Fruit fly (Drosophila melanogaster) whole organism, embryonic: Measurements from ENCODE around the gene GAPsec.

Source experiments
- CG10431 ChIP-seq: fragments of 200-800 bp; sonication (Bioruptor generic); optimal IDR thresholded peaks from 3 replicates; lab custom pipeline; 2018; ENCODE audit warnings: missing biosample characterization, mild to moderate bottlenecking, missing genetic modification characterization
- CG11247 ChIP-seq: fragments of 200-800 bp; sonication (Bioruptor generic); IDR thresholded peaks from 2 replicates; pipeline ENCODE4 v1.3.6; 2022; ENCODE audit warnings: missing biosample characterization, missing genetic modification characterization
- CG11695 ChIP-seq: fragments of 200-800 bp; sonication (Bioruptor generic); IDR thresholded peaks from 3 replicates; pipeline ENCODE4 v1.3.6; 2022; ENCODE audit warnings: missing biosample characterization, missing genetic modification characterization
- CG14441 ChIP-seq: fragments of 200-800 bp; sonication (Bioruptor generic); IDR thresholded peaks from 2 replicates; pipeline ENCODE4 v1.3.6; 2022; ENCODE audit warnings: missing biosample characterization, missing genetic modification characterization
- CG1647 ChIP-seq: fragments of 200-800 bp; sonication (Bioruptor generic); optimal IDR thresholded peaks from 3 replicates; lab custom pipeline; 2016; ENCODE audit warnings: missing biosample characterization, missing genetic modification characterization
- CG16779 ChIP-seq: fragments of 200-800 bp; sonication (Bioruptor generic); IDR thresholded peaks from 2 replicates; pipeline ENCODE4 v1.3.6; 2022; ENCODE audit warnings: missing biosample characterization, missing genetic modification characterization
- CG16815 ChIP-seq: fragments of 200-800 bp; sonication (Bioruptor generic); optimal IDR thresholded peaks from 3 replicates; lab custom pipeline; 2017; ENCODE audit warnings: missing biosample characterization, mild to moderate bottlenecking, missing genetic modification characterization
- CG18476 ChIP-seq: fragments of 200-800 bp; sonication (Bioruptor generic); optimal IDR thresholded peaks from 2 replicates; lab custom pipeline; 2016; ENCODE audit warnings: missing biosample characterization, mild to moderate bottlenecking, missing genetic modification characterization
- CG2116 ChIP-seq: fragments of 200-800 bp; sonication (Bioruptor generic); optimal IDR thresholded peaks from 3 replicates; lab custom pipeline; 2018; ENCODE audit warnings: missing biosample characterization, mild to moderate bottlenecking, missing genetic modification characterization
- CG2202 ChIP-seq: fragments of 200-800 bp; sonication (Bioruptor generic); optimal IDR thresholded peaks from 2 replicates; lab custom pipeline; 2018; ENCODE audit warnings: missing biosample characterization, mild to moderate bottlenecking, missing genetic modification characterization
- CG2875 ChIP-seq: fragments of 200-800 bp; sonication (Bioruptor generic); optimal IDR thresholded peaks from 2 replicates; lab custom pipeline; 2017; ENCODE audit warnings: missing biosample characterization, mild to moderate bottlenecking, missing genetic modification characterization, missing genetic modification reagents
- CG30403 ChIP-seq: fragments of 200-800 bp; sonication (Bioruptor generic); optimal IDR thresholded peaks from 3 replicates; lab custom pipeline; 2016; ENCODE audit warnings: missing biosample characterization, missing genetic modification characterization
- CG3163 ChIP-seq: fragments of 200-800 bp; sonication (Bioruptor generic); optimal IDR thresholded peaks from 3 replicates; lab custom pipeline; 2016; ENCODE audit warnings: missing biosample characterization, missing genetic modification characterization
- CG5180 ChIP-seq: fragments of 200-800 bp; sonication (Bioruptor generic); optimal IDR thresholded peaks from 3 replicates; lab custom pipeline; 2017; ENCODE audit warnings: missing biosample characterization, missing genetic modification characterization, mild to moderate bottlenecking, moderate library complexity, missing genetic modification reagents
- CG6175 ChIP-seq: fragments of 200-800 bp; sonication (Bioruptor generic); IDR thresholded peaks from 3 replicates; pipeline ENCODE4 v1.3.6; 2022; ENCODE audit warnings: missing biosample characterization, missing genetic modification characterization
- CG6765 ChIP-seq: fragments of 200-800 bp; sonication (Bioruptor generic); optimal IDR thresholded peaks from 3 replicates; lab custom pipeline; 2017; ENCODE audit warnings: missing biosample characterization, mild to moderate bottlenecking, missing genetic modification characterization
- CG6854 ChIP-seq: fragments of 200-800 bp; sonication (Bioruptor generic); optimal IDR thresholded peaks from 3 replicates; lab custom pipeline; 2017; ENCODE audit warnings: missing biosample characterization, mild to moderate bottlenecking, missing genetic modification characterization
- CG7928 ChIP-seq: fragments of 200-800 bp; sonication (Bioruptor generic); optimal IDR thresholded peaks from 2 replicates; lab custom pipeline; 2017; ENCODE audit warnings: missing biosample characterization, mild to moderate bottlenecking, missing genetic modification characterization
- CHES-1-like ChIP-seq: fragments of 200-800 bp; sonication (Bioruptor generic); optimal IDR thresholded peaks from 2 replicates; lab custom pipeline; 2016; ENCODE audit warnings: missing biosample characterization, missing genetic modification characterization
- D ChIP-seq, 2 experiments: fragments of 200-800 bp in 1 of 2; fragments of >200 bp in 1 of 2; sonication (Bioruptor generic) in 1 of 2; optimal IDR thresholded peaks; 2 replicates in 1 of 2; 3 replicates in 1 of 2; lab custom pipeline; 2017; ENCODE audit warnings: mild to moderate bottlenecking in 1 of 2, missing biosample characterization in 1 of 2, missing genetic modification characterization in 1 of 2, missing genetic modification reagents in 1 of 2
- Dfd ChIP-seq, 2 experiments: fragments of >200 bp; optimal IDR thresholded peaks; 2 replicates each; lab custom pipeline; 2017; ENCODE audit warnings: missing biosample characterization in 2 of 2, missing genetic modification characterization in 2 of 2
- ERR ChIP-seq: fragments of 200-800 bp; sonication (Bioruptor generic); optimal IDR thresholded peaks from 2 replicates; lab custom pipeline; 2016; ENCODE audit warnings: missing biosample characterization, missing genetic modification characterization
- HLHmδ ChIP-seq: fragments of 200-800 bp; sonication (Bioruptor generic); optimal IDR thresholded peaks from 2 replicates; lab custom pipeline; 2018; ENCODE audit warnings: missing biosample characterization, mild to moderate bottlenecking, missing genetic modification characterization, moderate library complexity
- Hr51 ChIP-seq, 2 experiments: fragments of 200-800 bp; sonication (Bioruptor generic); optimal IDR thresholded peaks; 2 replicates in 1 of 2; 3 replicates in 1 of 2; lab custom pipeline; 2016 to 2018; ENCODE audit warnings: missing biosample characterization in 2 of 2, missing genetic modification characterization in 2 of 2, mild to moderate bottlenecking in 1 of 2, moderate library complexity in 1 of 2
- Nf-YB ChIP-seq: fragments of 200-800 bp; sonication (Bioruptor generic); optimal IDR thresholded peaks from 3 replicates; lab custom pipeline; 2019; ENCODE audit warnings: missing biosample characterization, mild to moderate bottlenecking, missing genetic modification characterization, moderate library complexity
- Sry-β ChIP-seq: fragments of 200-800 bp; sonication (Bioruptor generic); optimal IDR thresholded peaks from 2 replicates; lab custom pipeline; 2018; ENCODE audit warnings: missing biosample characterization, mild to moderate bottlenecking, missing genetic modification characterization, moderate library complexity
- Taf1 ChIP-seq: fragments of 200-800 bp; sonication (Bioruptor generic); IDR thresholded peaks from 2 replicates; pipeline ENCODE4 v1.3.6; 2022; ENCODE audit warnings: missing biosample characterization, missing genetic modification characterization
- Xbp1 ChIP-seq: fragments of 200-800 bp; sonication (Bioruptor generic); optimal IDR thresholded peaks from 3 replicates; lab custom pipeline; 2016; ENCODE audit warnings: missing biosample characterization, mild to moderate bottlenecking, missing genetic modification characterization
- bbx ChIP-seq: fragments of 200-800 bp; sonication (Bioruptor generic); IDR thresholded peaks from 2 replicates; pipeline ENCODE4 v1.3.6; 2022; ENCODE audit warnings: missing biosample characterization, missing genetic modification characterization; ENCODE audit not compliant: partially characterized antibody
- bcd ChIP-seq: fragments of 200-800 bp; sonication (Bioruptor generic); optimal IDR thresholded peaks from 2 replicates; lab custom pipeline; 2017; ENCODE audit warnings: missing biosample characterization, mild to moderate bottlenecking, missing genetic modification characterization
- cas ChIP-seq: fragments of 200-800 bp; sonication (Bioruptor generic); IDR thresholded peaks from 2 replicates; pipeline ENCODE4 v1.3.6; 2022; ENCODE audit warnings: missing biosample characterization, missing genetic modification characterization
- caup ChIP-seq: fragments of 200-800 bp; sonication (Bioruptor generic); optimal IDR thresholded peaks from 3 replicates; lab custom pipeline; 2017; ENCODE audit warnings: missing biosample characterization, mild to moderate bottlenecking, missing genetic modification characterization, moderate library complexity; ENCODE audit not compliant: severe bottlenecking
- esg ChIP-seq: fragments of 200-800 bp; sonication (Bioruptor generic); conservative IDR thresholded peaks from 2 replicates; pipeline ENCODE4 v1.3.6; 2022; ENCODE audit warnings: missing biosample characterization, missing genetic modification characterization
- eve ChIP-seq, 2 experiments: fragments of >200 bp; optimal IDR thresholded peaks; 2 replicates each; lab custom pipeline; 2017; ENCODE audit warnings: missing biosample characterization in 2 of 2, missing genetic modification characterization in 2 of 2
- exex ChIP-seq: fragments of 200-800 bp; sonication (Bioruptor generic); optimal IDR thresholded peaks from 4 replicates; lab custom pipeline; 2018; ENCODE audit warnings: missing biosample characterization, mild to moderate bottlenecking, missing genetic modification characterization, moderate library complexity
- eyg ChIP-seq: fragments of 200-800 bp; sonication (Bioruptor generic); optimal IDR thresholded peaks from 3 replicates; lab custom pipeline; 2016; ENCODE audit warnings: missing biosample characterization, missing genetic modification characterization
- fd3F ChIP-seq: fragments of 200-800 bp; sonication (Bioruptor generic); optimal IDR thresholded peaks from 2 replicates; lab custom pipeline; 2018; ENCODE audit warnings: missing biosample characterization, mild to moderate bottlenecking, missing genetic modification characterization, moderate library complexity
- h ChIP-seq: fragments of >200 bp; optimal IDR thresholded peaks from 2 replicates; lab custom pipeline; 2017
- jumu ChIP-seq: fragments of 200-800 bp; sonication (Bioruptor generic); optimal IDR thresholded peaks from 3 replicates; lab custom pipeline; 2016; ENCODE audit warnings: missing biosample characterization, missing genetic modification characterization
- lmd ChIP-seq: fragments of 200-800 bp; sonication (Bioruptor generic); IDR thresholded peaks from 2 replicates; pipeline ENCODE4 v1.3.6; 2022; ENCODE audit warnings: missing biosample characterization, missing genetic modification characterization
- nau ChIP-seq: fragments of 200-800 bp; sonication (Bioruptor generic); optimal IDR thresholded peaks from 3 replicates; lab custom pipeline; 2017; ENCODE audit warnings: missing biosample characterization, mild to moderate bottlenecking, missing genetic modification characterization, missing genetic modification reagents
- nerfin-2 ChIP-seq: fragments of 200-800 bp; sonication (Bioruptor generic); IDR thresholded peaks from 2 replicates; pipeline ENCODE4 v1.3.6; 2022; ENCODE audit warnings: missing biosample characterization, missing genetic modification characterization; ENCODE audit not compliant: partially characterized antibody
- nmo ChIP-seq: fragments of 200-800 bp; sonication (Bioruptor generic); optimal IDR thresholded peaks from 2 replicates; lab custom pipeline; 2018; ENCODE audit warnings: missing biosample characterization, mild to moderate bottlenecking, missing genetic modification characterization, moderate library complexity
- peb ChIP-seq: fragments of 200-800 bp; sonication (Bioruptor generic); IDR thresholded peaks from 2 replicates; pipeline ENCODE4 v1.3.6; 2022; ENCODE audit warnings: missing biosample characterization, missing genetic modification characterization
- sima ChIP-seq: fragments of 200-800 bp; sonication (Bioruptor generic); optimal IDR thresholded peaks from 2 replicates; lab custom pipeline; 2016; ENCODE audit warnings: missing biosample characterization, missing genetic modification characterization

The GAPsec gene

dm6 chr3L:8584086-8584485 lies 39.6 kb downstream of the GAPsec start (continued):
- TF ChIP-seq CG1647 (GFP tag; lab: Kevin White, UChicago) (peak; percentile 39), bbx (GFP tag; lab: Robert Waterston, UW) (no peak), fd3F (peak; percentile 24), CG11247 (GFP tag; lab: Robert Waterston, UW) (no peak), Hr51 (GFP tag; optimal IDR thresholded peaks at IDR 0.05; lab: Kevin White, UChicago) (no peak), bcd (GFP tag; lab: Kevin White, UChicago) (peak; percentile 20), CG2202 (tag; lab: Kevin White, UChicago) (no peak), CG3163 (GFP tag; lab: Kevin White, UChicago) (no peak), CG16779 (no peak), CG6854 (GFP tag; lab: Kevin White, UChicago) (peak; percentile 71), CG16815 (GFP tag; lab: Kevin White, UChicago) (no peak), peb (GFP tag; lab: Robert Waterston, UW) (no peak), CG10431 (GFP tag; lab: Kevin White, UChicago) (no peak), CG2116 (peak; percentile 28), eyg (GFP tag; lab: Kevin White, UChicago) (peak; percentile 14), caup (GFP tag; lab: Kevin White, UChicago) (peak; percentile 69), CHES-1-like (GFP tag; lab: Kevin White, UChicago) (no peak), nerfin-2 (no peak), CG14441 (GFP tag; lab: Robert Waterston, UW) (peak; percentile 23; the same call in 1 of the 2 replicates), CG11695 (GFP tag; lab: Robert Waterston, UW) (0 out of 3 replicates have a peak, but pooled peaks have one; percentile 25), h (lab: Kevin White, UChicago) (no peak), lmd (GFP tag; lab: Robert Waterston, UW) (no peak), CG6765 (GFP tag; lab: Kevin White, UChicago) (peak; percentile 49), ERR (no peak), Dfd (GFP tag; optimal IDR thresholded peaks at IDR 0.05; lab: Kevin White, UChicago) (no peak), HLHmδ (GFP tag; lab: Kevin White, UChicago) (no peak), CG18476 (GFP tag; lab: Kevin White, UChicago) (peak; percentile 11), esg (GFP tag; lab: Robert Waterston, UW) (no peak), CG30403 (no peak), exex (tag; lab: Kevin White, UChicago) (peak; percentile 6), CG7928 (GFP tag; lab: Kevin White, UChicago) (no peak), CG2875 (GFP tag; lab: Kevin White, UChicago) (peak; percentile 49), eve (GFP tag; optimal IDR thresholded peaks at IDR 0.05; lab: Kevin White, UChicago) (no peak), Sry-β (GFP tag; lab: Kevin White, UChicago) (no peak), Taf1 (GFP tag; lab: Robert Waterston, UW) (no peak), CG5180 (GFP tag; lab: Kevin White, UChicago) (peak; percentile 31), jumu (GFP tag; lab: Kevin White, UChicago) (no peak), cas (GFP tag; lab: Robert Waterston, UW) (no peak), nmo (GFP tag; lab: Kevin White, UChicago) (no peak), CG6175 (no peak), Nf-YB (GFP tag; lab: Kevin White, UChicago) (no peak), nau (no peak), sima (no peak), Xbp1 (GFP tag; lab: Kevin White, UChicago) (no peak), D (optimal IDR thresholded peaks at IDR 0.05; lab: Kevin White, UChicago) (no peak), D (GFP tag; optimal IDR thresholded peaks at IDR 0.05; lab: Kevin White, UChicago) (peak; percentile 27)
